Worm (Caenorhabditis elegans): ENCODE data around the gene oma-1.

oma-1 gene

ce11 chrIV:8872958-8873357, 15.8 kb upstream of the oma-1 start, which contains the start of gene C09G9.3:
TSS of gene C09G9.3 (minus strand) at chrIV:8873058.
- TF ChIP-seq ets-7 (tag; optimal IDR thresholded peaks at IDR 0.05) (no peak), sea-1 (GFP tag; conservative IDR thresholded peaks at IDR 0.05) (no peak), hmbx-1 (tag; optimal IDR thresholded peaks at IDR 0.05) (no peak), flt-1 (GFP tag; IDR thresholded peaks at IDR 0.05) (no peak), aly-1 (tag; optimal IDR thresholded peaks at IDR 0.05) (no peak), B0310.2 (tag; optimal IDR thresholded peaks at IDR 0.05) (no peak), ceh-13 (GFP tag; optimal IDR thresholded peaks at IDR 0.05) (no peak)

- TF ChIP-seq F13C5.2 (tag; optimal IDR thresholded peaks at IDR 0.05) (no peak), B0310.2 (tag; optimal IDR thresholded peaks at IDR 0.05) (no peak), pes-1 (GFP tag; IDR thresholded peaks at IDR 0.05) (no peak), flt-1 (GFP tag; IDR thresholded peaks at IDR 0.05) (no peak), aly-1 (tag; optimal IDR thresholded peaks at IDR 0.05) (no peak), scrt-1 (GFP tag; IDR thresholded peaks at IDR 0.05) (no peak), hnd-1 (tag; optimal IDR thresholded peaks at IDR 0.05) (no peak), ceh-36 (tag; optimal IDR thresholded peaks at IDR 0.05) (no peak), tbx-11 (GFP tag; IDR thresholded peaks at IDR 0.05) (no peak), tra-4 (tag; optimal IDR thresholded peaks at IDR 0.05) (no peak), sea-1 (GFP tag; conservative IDR thresholded peaks at IDR 0.05) (no peak), tbx-37 (GFP tag; conservative IDR thresholded peaks at IDR 0.05) (no peak), ama-1 (optimal IDR thresholded peaks at IDR 0.05) (no peak), hmbx-1 (tag; optimal IDR thresholded peaks at IDR 0.05) (no peak), ets-7 (tag; optimal IDR thresholded peaks at IDR 0.05) (no peak), ceh-13 (GFP tag; optimal IDR thresholded peaks at IDR 0.05) (no peak), hmg-4 (GFP tag; optimal IDR thresholded peaks at IDR 0.05) (no peak)
These were observed 14.9 kb upstream of the oma-1 start, which contains the start of gene hdl-2 for ce11 chrIV:8873847-8874246. TSS of gene hdl-2 (plus strand) at chrIV:8874147.

- TF ChIP-seq ceh-36 (tag; optimal IDR thresholded peaks at IDR 0.05), result no peak
- no peak for TF ChIP-seq hmbx-1 (tag; optimal IDR thresholded peaks at IDR 0.05)
- TF ChIP-seq sea-1 (GFP tag; conservative IDR thresholded peaks at IDR 0.05), result no peak
- TF ChIP-seq ets-7 (tag; optimal IDR thresholded peaks at IDR 0.05), result no peak
- TF ChIP-seq scrt-1 (GFP tag; IDR thresholded peaks at IDR 0.05), result no peak
- no peak for TF ChIP-seq tbx-11 (GFP tag; IDR thresholded peaks at IDR 0.05)
- no peak for TF ChIP-seq hnd-1 (tag; optimal IDR thresholded peaks at IDR 0.05)
- TF ChIP-seq pes-1 (GFP tag; IDR thresholded peaks at IDR 0.05), result no peak
- TF ChIP-seq ceh-13 (GFP tag; optimal IDR thresholded peaks at IDR 0.05), result no peak
- TF ChIP-seq flt-1 (GFP tag; IDR thresholded peaks at IDR 0.05), result no peak
- no peak for TF ChIP-seq tbx-37 (GFP tag; conservative IDR thresholded peaks at IDR 0.05)
- TF ChIP-seq F13C5.2 (tag; optimal IDR thresholded peaks at IDR 0.05), result no peak
- no peak for TF ChIP-seq aly-1 (tag; optimal IDR thresholded peaks at IDR 0.05)
- no peak for TF ChIP-seq hmg-4 (GFP tag; optimal IDR thresholded peaks at IDR 0.05)
- no peak for TF ChIP-seq tra-4 (tag; optimal IDR thresholded peaks at IDR 0.05)
- TF ChIP-seq ama-1 (optimal IDR thresholded peaks at IDR 0.05), result no peak
- no peak for TF ChIP-seq B0310.2 (tag; optimal IDR thresholded peaks at IDR 0.05)
These were observed 9.0 kb upstream of the oma-1 start, which contains the start of gene npax-4 for ce11 chrIV:8879810-8880209. TSS of gene npax-4 (minus strand) at chrIV:8879910.

ce11 chrIV:8881181-8881580, 7.6 kb upstream of the oma-1 start, which contains the start of gene C09G9.8:
TSS of gene C09G9.8 (plus strand) at chrIV:8881481.
- TF ChIP-seq scrt-1 (GFP tag; IDR thresholded peaks at IDR 0.05) (no peak), pes-1 (GFP tag; IDR thresholded peaks at IDR 0.05) (no peak), tbx-11 (GFP tag; IDR thresholded peaks at IDR 0.05) (no peak), ets-7 (tag; optimal IDR thresholded peaks at IDR 0.05) (no peak), hnd-1 (tag; optimal IDR thresholded peaks at IDR 0.05) (no peak), tbx-37 (GFP tag; conservative IDR thresholded peaks at IDR 0.05) (no peak), B0310.2 (tag; optimal IDR thresholded peaks at IDR 0.05) (no peak), sea-1 (GFP tag; conservative IDR thresholded peaks at IDR 0.05) (no peak), flt-1 (GFP tag; IDR thresholded peaks at IDR 0.05) (no peak), hmbx-1 (tag; optimal IDR thresholded peaks at IDR 0.05) (no peak), tra-4 (tag; optimal IDR thresholded peaks at IDR 0.05) (no peak)

ce11 chrIV:8886228-8886627, 2.5 kb upstream of the oma-1 start, which contains the start of gene C09G9.5:
TSS of gene C09G9.5 (plus strand) at chrIV:8886528.
- no peak for TF ChIP-seq ama-1 (optimal IDR thresholded peaks at IDR 0.05)
- TF ChIP-seq aly-1 (tag; optimal IDR thresholded peaks at IDR 0.05), result no peak
- no peak for TF ChIP-seq hnd-1 (tag; optimal IDR thresholded peaks at IDR 0.05)
- TF ChIP-seq tra-4 (tag; optimal IDR thresholded peaks at IDR 0.05), result no peak

ce11 chrIV:8891131-8891530, 2.4 kb downstream of the oma-1 start, which contains the start of gene spr-2:
TSS of gene spr-2 (plus strand) at chrIV:8891462.
- TF ChIP-seq F13C5.2 (tag; optimal IDR thresholded peaks at IDR 0.05) (no peak), ets-7 (tag; optimal IDR thresholded peaks at IDR 0.05) (no peak), scrt-1 (GFP tag; IDR thresholded peaks at IDR 0.05) (no peak), ceh-36 (tag; optimal IDR thresholded peaks at IDR 0.05) (no peak), sea-1 (GFP tag; conservative IDR thresholded peaks at IDR 0.05) (no peak), hnd-1 (tag; optimal IDR thresholded peaks at IDR 0.05) (no peak), tbx-37 (GFP tag; conservative IDR thresholded peaks at IDR 0.05) (no peak), flt-1 (GFP tag; IDR thresholded peaks at IDR 0.05) (no peak), aly-1 (tag; optimal IDR thresholded peaks at IDR 0.05) (no peak), pes-1 (GFP tag; IDR thresholded peaks at IDR 0.05) (no peak), tbx-11 (GFP tag; IDR thresholded peaks at IDR 0.05) (no peak)

ce11 chrIV:8892558-8892957, 3.8 kb downstream of the oma-1 start, which contains the start of gene C27B7.2:
TSS of gene C27B7.2 (plus strand) at chrIV:8892858.
- no peak for TF ChIP-seq tbx-11 (GFP tag; IDR thresholded peaks at IDR 0.05)
- TF ChIP-seq hmg-4 (GFP tag; optimal IDR thresholded peaks at IDR 0.05), result no peak
- no peak for TF ChIP-seq B0310.2 (tag; optimal IDR thresholded peaks at IDR 0.05)
- TF ChIP-seq tbx-37 (GFP tag; conservative IDR thresholded peaks at IDR 0.05), result no peak
- no peak for TF ChIP-seq ceh-13 (GFP tag; optimal IDR thresholded peaks at IDR 0.05)
- TF ChIP-seq pes-1 (GFP tag; IDR thresholded peaks at IDR 0.05), result no peak
- no peak for TF ChIP-seq ama-1 (optimal IDR thresholded peaks at IDR 0.05)
- TF ChIP-seq aly-1 (tag; optimal IDR thresholded peaks at IDR 0.05), result no peak
- TF ChIP-seq hmbx-1 (tag; optimal IDR thresholded peaks at IDR 0.05), result no peak
- no peak for TF ChIP-seq tra-4 (tag; optimal IDR thresholded peaks at IDR 0.05)
